Worm (Caenorhabditis elegans) whole organism, L1 larva: ENCODE measurements around the gene nhr-269.

ENCODE experiments used
- ama-1 ChIP-seq: fragments of 150-350 bp; optimal IDR thresholded peaks from 2 replicates; lab custom pipeline; 2014
- blmp-1 ChIP-seq: fragments of 150-350 bp; optimal IDR thresholded peaks from 2 replicates; lab custom pipeline; 2014; ENCODE audit warnings: missing biosample characterization, missing genetic modification characterization
- efl-1 ChIP-seq, 4 experiments: fragments of 150-350 bp; optimal IDR thresholded peaks in 3 of 4; peaks in 1 of 4; 1 replicate in 1 of 4; 2 replicates in 3 of 4; lab custom pipeline; 2014; ENCODE audit warnings: missing biosample characterization in 2 of 4, missing genetic modification characterization in 2 of 4, missing genetic modification reagents in 2 of 4
- elt-2 ChIP-seq: sonication (generic microtip); optimal IDR thresholded peaks from 2 replicates; lab custom pipeline; 2016; ENCODE audit warnings: missing genetic modification characterization, mild to moderate bottlenecking, inconsistent platforms, missing compliant biosample characterization, missing genetic modification reagents
- irx-1 ChIP-seq: sonication (generic microtip); optimal IDR thresholded peaks from 2 replicates; lab custom pipeline; 2016; ENCODE audit warnings: missing genetic modification characterization, missing compliant biosample characterization
- lin-14 ChIP-seq: fragments of 200-800 bp; sonication (Bioruptor generic); optimal IDR thresholded peaks from 2 replicates; lab custom pipeline; 2018; ENCODE audit warnings: mild to moderate bottlenecking, missing genetic modification characterization, moderate library complexity, missing compliant biosample characterization
- pqm-1 ChIP-seq: sonication (generic microtip); optimal IDR thresholded peaks from 3 replicates; lab custom pipeline; 2017; ENCODE audit warnings: missing biosample characterization, missing genetic modification characterization
- snu-23 ChIP-seq: sonication (generic microtip); optimal IDR thresholded peaks from 2 replicates; lab custom pipeline; 2016; ENCODE audit warnings: missing genetic modification characterization, missing compliant biosample characterization
- unc-130 ChIP-seq: fragments of 150-350 bp; optimal IDR thresholded peaks from 2 replicates; lab custom pipeline; 2017; ENCODE audit warnings: missing biosample characterization, missing genetic modification characterization, inconsistent platforms
- unc-62 ChIP-seq: fragments of 150-350 bp; optimal IDR thresholded peaks from 2 replicates; lab custom pipeline; 2014; ENCODE audit warnings: missing biosample characterization, missing genetic modification reagents, missing genetic modification characterization
- unc-86 ChIP-seq: sonication (generic microtip); optimal IDR thresholded peaks from 2 replicates; lab custom pipeline; 2016; ENCODE audit warnings: missing genetic modification characterization, missing compliant biosample characterization
- unc-98 ChIP-seq: fragments of 200-800 bp; sonication (Bioruptor generic); IDR thresholded peaks from 2 replicates; pipeline ENCODE4 v1.3.6; 2022; ENCODE audit warnings: missing genetic modification characterization, missing compliant biosample characterization
- ztf-11 ChIP-seq, 2 experiments: sonication (generic microtip); optimal IDR thresholded peaks; 2 replicates each; lab custom pipeline; 2016 to 2017; ENCODE audit warnings: missing genetic modification characterization in 2 of 2, missing biosample characterization in 1 of 2, missing compliant biosample characterization in 1 of 2
- ztf-4 ChIP-seq: fragments of 150-350 bp; optimal IDR thresholded peaks from 2 replicates; lab custom pipeline; 2014; ENCODE audit warnings: missing biosample characterization, missing genetic modification characterization

DNA sequence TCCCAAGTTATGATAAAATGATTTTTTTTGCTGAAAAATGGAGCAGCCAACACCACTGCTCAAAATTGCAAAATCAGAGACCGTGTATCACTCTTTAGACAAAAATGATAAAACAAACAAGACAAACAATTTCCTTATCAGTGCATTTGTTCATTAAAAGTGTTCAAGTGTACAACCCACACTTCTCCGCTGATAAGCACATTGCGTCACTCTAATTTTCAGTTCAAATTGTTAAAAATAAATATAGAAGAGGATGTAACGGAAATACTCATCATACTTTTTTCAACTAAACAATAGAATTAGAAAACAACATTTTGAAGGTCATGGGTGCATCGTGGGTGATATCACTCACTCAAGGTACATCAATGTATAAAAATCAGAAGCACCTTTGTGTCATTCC is 51.0 kb downstream of the nhr-269 start, which contains the start of gene nhr-291:
- peak; percentile 99 for TF ChIP-seq elt-2 (tag; lab: Kevin White, UChicago)
- no peak for TF ChIP-seq unc-130 (tag; lab: Kevin White, UChicago)
- no peak for TF ChIP-seq lin-14
- TF ChIP-seq unc-98 (GFP tag; lab: Robert Waterston, UW): no peak
- TF ChIP-seq pqm-1 (tag; lab: Kevin White, UChicago): peak; percentile 55
- TF ChIP-seq efl-1 (optimal IDR thresholded peaks at IDR 0.05; lab: Kevin White, UChicago): no peak
- TF ChIP-seq efl-1 (GFP tag; optimal IDR thresholded peaks at IDR 0.05 in 1 of 2; lab: Kevin White, UChicago): peak in 1 of 2 experiments; percentile 14
- TF ChIP-seq ztf-4 (tag; lab: Kevin White, UChicago): no peak
- TF ChIP-seq snu-23 (GFP tag; lab: Kevin White, UChicago): no peak
- no peak for TF ChIP-seq ama-1 (lab: Kevin White, UChicago)
- TF ChIP-seq unc-86 (tag; lab: Kevin White, UChicago): no peak
- TF ChIP-seq irx-1 (tag; lab: Kevin White, UChicago): no peak
- TF ChIP-seq unc-62: no peak
- TF ChIP-seq blmp-1: no peak
- no peak for TF ChIP-seq ztf-11 (tag; optimal IDR thresholded peaks at IDR 0.05; lab: Kevin White, UChicago)
